Worm (Caenorhabditis elegans) whole organism, late embryonic: ENCODE results near the gene gba-4.
"Not testable (repeated sequence)": the region's sequence is repeated elsewhere in the genome, so short reads cannot be mapped to it uniquely, and the experiment has no call there.

Experiments used
- C38D4.7 ChIP-seq: fragments of 200-800 bp; sonication (Bioruptor generic); optimal IDR thresholded peaks from 2 replicates; lab custom pipeline; 2018; ENCODE audit warnings: mild to moderate bottlenecking, missing genetic modification characterization, moderate library complexity, missing compliant biosample characterization
- ahr-1 ChIP-seq: sonication (generic microtip); optimal IDR thresholded peaks from 2 replicates; lab custom pipeline; 2016; ENCODE audit warnings: missing genetic modification characterization, missing compliant biosample characterization
- ceh-14 ChIP-seq: sonication (generic microtip); optimal IDR thresholded peaks from 2 replicates; lab custom pipeline; 2016; ENCODE audit warnings: missing genotype, missing genetic modification characterization, missing compliant biosample characterization
- ceh-24 ChIP-seq: sonication (generic microtip); optimal IDR thresholded peaks from 2 replicates; lab custom pipeline; 2016; ENCODE audit warnings: mild to moderate bottlenecking, missing genetic modification characterization, missing compliant biosample characterization
- ceh-34 ChIP-seq: sonication (generic microtip); optimal IDR thresholded peaks from 2 replicates; lab custom pipeline; 2016; ENCODE audit warnings: mild to moderate bottlenecking, missing genetic modification characterization, missing compliant biosample characterization
- ceh-45 ChIP-seq: fragments of 200-800 bp; sonication (Bioruptor generic); IDR thresholded peaks from 2 replicates; pipeline ENCODE4 v1.3.6; 2022; ENCODE audit warnings: missing genetic modification reagents, missing genetic modification characterization, missing compliant biosample characterization
- dve-1 ChIP-seq: sonication (generic microtip); optimal IDR thresholded peaks from 2 replicates; lab custom pipeline; 2017; ENCODE audit warnings: antibody characterized with exemption, mild to moderate bottlenecking, missing genetic modification characterization, missing compliant biosample characterization
- elt-4 ChIP-seq: sonication (generic microtip); optimal IDR thresholded peaks from 2 replicates; lab custom pipeline; 2016; ENCODE audit warnings: missing genetic modification characterization, missing compliant biosample characterization
- ets-4 ChIP-seq: sonication (generic microtip); optimal IDR thresholded peaks from 2 replicates; lab custom pipeline; 2016; ENCODE audit warnings: missing genetic modification characterization, missing compliant biosample characterization
- fax-1 ChIP-seq: sonication (generic microtip); optimal IDR thresholded peaks from 2 replicates; lab custom pipeline; 2016; ENCODE audit warnings: missing genotype, missing genetic modification characterization, missing compliant biosample characterization
- fkh-10 ChIP-seq: fragments of 150-350 bp; optimal IDR thresholded peaks from 2 replicates; lab custom pipeline; 2014; ENCODE audit warnings: missing biosample characterization, missing genetic modification reagents, missing genetic modification characterization
- hlh-15 ChIP-seq: sonication (generic microtip); optimal IDR thresholded peaks from 2 replicates; lab custom pipeline; 2016; ENCODE audit warnings: missing genetic modification characterization, missing compliant biosample characterization
- lim-6 ChIP-seq: sonication (generic microtip); optimal IDR thresholded peaks from 2 replicates; lab custom pipeline; 2016; ENCODE audit warnings: missing genetic modification characterization, missing compliant biosample characterization
- lin-11 ChIP-seq: fragments of 200-800 bp; sonication (Bioruptor generic); optimal IDR thresholded peaks from 2 replicates; lab custom pipeline; 2018; ENCODE audit warnings: mild to moderate bottlenecking, missing genetic modification characterization, missing compliant biosample characterization
- madf-2 ChIP-seq: sonication (generic microtip); optimal IDR thresholded peaks from 2 replicates; lab custom pipeline; 2017; ENCODE audit warnings: missing genetic modification characterization, missing compliant biosample characterization
- mec-3 ChIP-seq: sonication (generic microtip); optimal IDR thresholded peaks from 2 replicates; lab custom pipeline; 2016; ENCODE audit warnings: borderline replicate concordance, missing genetic modification characterization, missing compliant biosample characterization
- nfya-1 ChIP-seq: sonication (generic microtip); optimal IDR thresholded peaks from 2 replicates; lab custom pipeline; 2017; ENCODE audit warnings: missing genetic modification characterization, mild to moderate bottlenecking, missing compliant biosample characterization, antibody characterized with exemption, moderate library complexity
- nhr-11 ChIP-seq: fragments of 150-350 bp; optimal IDR thresholded peaks from 2 replicates; lab custom pipeline; 2014; ENCODE audit warnings: missing biosample characterization, missing genetic modification characterization
- nhr-232 ChIP-seq: sonication (generic microtip); optimal IDR thresholded peaks from 2 replicates; lab custom pipeline; 2016; ENCODE audit warnings: missing genetic modification characterization, missing compliant biosample characterization
- odd-2 ChIP-seq: sonication (generic microtip); optimal IDR thresholded peaks from 2 replicates; lab custom pipeline; 2017; ENCODE audit warnings: antibody characterized with exemption, mild to moderate bottlenecking, missing genetic modification characterization, missing compliant biosample characterization
- pag-3 ChIP-seq: sonication (generic microtip); optimal IDR thresholded peaks from 2 replicates; lab custom pipeline; 2016; ENCODE audit warnings: missing compliant biosample characterization, missing genetic modification characterization, borderline replicate concordance
- pax-1 ChIP-seq: fragments of 150-350 bp; optimal IDR thresholded peaks from 2 replicates; lab custom pipeline; 2014; ENCODE audit warnings: missing biosample characterization, missing genetic modification characterization
- pha-2 ChIP-seq: sonication (generic microtip); optimal IDR thresholded peaks from 2 replicates; lab custom pipeline; 2017; ENCODE audit warnings: mild to moderate bottlenecking, missing genetic modification characterization, missing compliant biosample characterization
- ref-2 ChIP-seq: sonication (generic microtip); optimal IDR thresholded peaks from 2 replicates; lab custom pipeline; 2016; ENCODE audit warnings: missing genetic modification characterization, missing compliant biosample characterization
- sdc-2 ChIP-seq: sonication (generic microtip); optimal IDR thresholded peaks from 2 replicates; lab custom pipeline; 2016; ENCODE audit warnings: missing genotype, missing genetic modification characterization, missing compliant biosample characterization
- sox-2 ChIP-seq: fragments of 200-800 bp; sonication (Bioruptor generic); IDR thresholded peaks from 2 replicates; pipeline ENCODE4 v1.3.6; 2022; ENCODE audit warnings: missing genetic modification reagents, missing genetic modification characterization, missing compliant biosample characterization
- sox-4 ChIP-seq: sonication (generic microtip); optimal IDR thresholded peaks from 2 replicates; lab custom pipeline; 2017; ENCODE audit warnings: mild to moderate bottlenecking, missing genetic modification characterization, inconsistent platforms, missing compliant biosample characterization
- syd-9 ChIP-seq: sonication (generic microtip); optimal IDR thresholded peaks from 2 replicates; lab custom pipeline; 2016; ENCODE audit warnings: mild to moderate bottlenecking, missing genetic modification characterization, moderate library complexity, missing compliant biosample characterization
- tbx-2 ChIP-seq: sonication (generic microtip); optimal IDR thresholded peaks from 2 replicates; lab custom pipeline; 2016; ENCODE audit warnings: missing genetic modification characterization, missing compliant biosample characterization
- tbx-7 ChIP-seq: sonication (generic microtip); optimal IDR thresholded peaks from 2 replicates; lab custom pipeline; 2016; ENCODE audit warnings: missing genotype, missing genetic modification characterization, missing compliant biosample characterization
- ttx-3 ChIP-seq: sonication (generic microtip); optimal IDR thresholded peaks from 2 replicates; lab custom pipeline; 2016; ENCODE audit warnings: missing genetic modification reagents, missing genetic modification characterization, missing compliant biosample characterization
- unc-3 ChIP-seq, 2 experiments: fragments of 200-800 bp in 1 of 2; sonication (Bioruptor generic) in 1 of 2; sonication (generic microtip) in 1 of 2; conservative IDR thresholded peaks in 1 of 2; optimal IDR thresholded peaks in 1 of 2; 2 replicates each; pipeline versions ENCODE4 v1.3.6 to Lab custom; 2016 to 2022; ENCODE audit warnings: missing compliant biosample characterization in 2 of 2, missing genetic modification characterization in 2 of 2, missing genetic modification reagents in 1 of 2
- unc-55 ChIP-seq: sonication (generic microtip); optimal IDR thresholded peaks from 2 replicates; lab custom pipeline; 2017; ENCODE audit warnings: missing biosample characterization, missing genetic modification reagents, missing genetic modification characterization
- unc-86 ChIP-seq: sonication (generic microtip); optimal IDR thresholded peaks from 2 replicates; lab custom pipeline; 2016; ENCODE audit warnings: missing genetic modification characterization, missing compliant biosample characterization

Gene gba-4

ce11 chrIV:5313011-5313410 lies 37.7 kb downstream of the gba-4 start, which contains the start of the genes msp-59 and ZK354.2:
TSS of gene msp-59 (minus strand) at chrIV:5313111.
TSS of gene ZK354.2 (plus strand) at chrIV:5313405.
- TF ChIP-seq dve-1 (tag; lab: Kevin White, UChicago); nhr-232 (tag; lab: Kevin White, UChicago); unc-55: not testable (repeated sequence)
- TF ChIP-seq, all 69 proteins: peak for 0; not testable (repeated sequence) for 69

ce11 chrIV:5309742-5310141 lies 41.0 kb downstream of the gba-4 start, which contains the start of gene ZK354.3:
TSS of gene ZK354.3 (plus strand) at chrIV:5310042.
- no peak for TF ChIP-seq lin-11 (tag; lab: Kevin White, UChicago)
- TF ChIP-seq ceh-14 (tag; lab: Kevin White, UChicago) = no peak
- TF ChIP-seq ref-2 (tag; lab: Kevin White, UChicago) = no peak
- TF ChIP-seq elt-4 (tag; lab: Kevin White, UChicago) = no peak
- TF ChIP-seq, all 69 proteins: peak for 0

- not testable (repeated sequence) for TF ChIP-seq ttx-3 (tag; lab: Kevin White, UChicago); C38D4.7 (GFP tag; lab: Kevin White, UChicago); nhr-11 (tag; lab: Kevin White, UChicago)
Measured at ce11 chrIV:5308046-5308643, 42.6 kb downstream of the gba-4 start, which contains the start of the genes ZK354.9 and msp-58. TSS of gene ZK354.9 (minus strand) at chrIV:5308146. TSS of gene msp-58 (plus strand) at chrIV:5308593.

ce11 chrIV:5306040-5306439 lies 44.7 kb downstream of the gba-4 start, which contains the start of gene ZK354.8:
TSS of gene ZK354.8 (minus strand) at chrIV:5306140.
- no peak for TF ChIP-seq hlh-15 (tag; lab: Kevin White, UChicago)
- TF ChIP-seq fkh-10 (GFP tag; lab: Kevin White, UChicago) = no peak
- no peak for TF ChIP-seq C38D4.7 (GFP tag; lab: Kevin White, UChicago)
- TF ChIP-seq unc-3 (GFP tag; conservative IDR thresholded peaks at IDR 0.05; lab: Robert Waterston, UW) = no peak
- no peak for TF ChIP-seq unc-3 (tag; optimal IDR thresholded peaks at IDR 0.05; lab: Kevin White, UChicago)
- TF ChIP-seq sdc-2 (tag; lab: Kevin White, UChicago) = no peak
- no peak for TF ChIP-seq nfya-1 (tag; lab: Kevin White, UChicago)
- TF ChIP-seq sox-2 (GFP tag; lab: Robert Waterston, UW) = no peak
- no peak for TF ChIP-seq ahr-1 (tag; lab: Kevin White, UChicago)
- TF ChIP-seq ets-4 (tag; lab: Kevin White, UChicago) = no peak
- TF ChIP-seq pag-3 (tag; lab: Kevin White, UChicago) = no peak
- no peak for TF ChIP-seq madf-2 (tag; lab: Kevin White, UChicago)
- TF ChIP-seq mec-3 (tag; lab: Kevin White, UChicago) = no peak
- no peak for TF ChIP-seq ceh-45 (GFP tag; lab: Robert Waterston, UW)
- TF ChIP-seq pha-2 (tag; lab: Kevin White, UChicago) = no peak
- TF ChIP-seq lim-6 (tag; lab: Kevin White, UChicago) = no peak
- no peak for TF ChIP-seq odd-2
- no peak for TF ChIP-seq fax-1
- no peak for TF ChIP-seq tbx-7 (tag; lab: Kevin White, UChicago)

- TF ChIP-seq ceh-24 = no peak
- no peak for TF ChIP-seq ceh-34 (tag; lab: Kevin White, UChicago)
- no peak for TF ChIP-seq dve-1 (tag; lab: Kevin White, UChicago)
- no peak for TF ChIP-seq C38D4.7 (GFP tag; lab: Kevin White, UChicago)
- no peak for TF ChIP-seq tbx-2 (tag; lab: Kevin White, UChicago)
- no peak for TF ChIP-seq ttx-3 (tag; lab: Kevin White, UChicago)
- TF ChIP-seq pha-2 (tag; lab: Kevin White, UChicago) = no peak
- TF ChIP-seq ets-4 (tag; lab: Kevin White, UChicago) = no peak
- no peak for TF ChIP-seq sox-4 (tag; lab: Kevin White, UChicago)
- no peak for TF ChIP-seq hlh-15 (tag; lab: Kevin White, UChicago)
- TF ChIP-seq unc-86 (tag; lab: Kevin White, UChicago) = no peak
- no peak for TF ChIP-seq syd-9 (tag; lab: Kevin White, UChicago)
- TF ChIP-seq pax-1 = no peak
- no peak for TF ChIP-seq nhr-11 (tag; lab: Kevin White, UChicago)
Measured at ce11 chrIV:5303030-5303429, 47.7 kb downstream of the gba-4 start, which contains the start of gene ZK354.7. TSS of gene ZK354.7 (minus strand) at chrIV:5303130.
